Fruit fly (Drosophila melanogaster) whole organism, pupa: Measurements from ENCODE around the gene HIP.

ENCODE experiments used
- CG14655 ChIP-seq: fragments of 200-800 bp; sonication (Bioruptor generic); optimal IDR thresholded peaks from 3 replicates; lab custom pipeline; 2017; ENCODE audit warnings: mild to moderate bottlenecking, missing biosample characterization, missing genetic modification reagents, missing genetic modification characterization
- CG17806 ChIP-seq: fragments of 200-800 bp; sonication (Bioruptor generic); optimal IDR thresholded peaks from 2 replicates; lab custom pipeline; 2018; ENCODE audit warnings: missing biosample characterization, mild to moderate bottlenecking, missing genetic modification characterization, moderate library complexity
- CG34367 ChIP-seq: fragments of 200-800 bp; sonication (Bioruptor generic); optimal IDR thresholded peaks from 2 replicates; lab custom pipeline; 2018; ENCODE audit warnings: missing biosample characterization, mild to moderate bottlenecking, missing genetic modification characterization
- Ets98B ChIP-seq: fragments of 200-800 bp; sonication (Bioruptor generic); IDR thresholded peaks from 2 replicates; pipeline ENCODE4 v1.3.6; 2022; ENCODE audit warnings: missing biosample characterization, missing genetic modification characterization
- Pif1A ChIP-seq: fragments of 200-800 bp; sonication (Bioruptor generic); optimal IDR thresholded peaks from 3 replicates; lab custom pipeline; 2016; ENCODE audit warnings: missing biosample characterization, missing genetic modification characterization

DNA sequence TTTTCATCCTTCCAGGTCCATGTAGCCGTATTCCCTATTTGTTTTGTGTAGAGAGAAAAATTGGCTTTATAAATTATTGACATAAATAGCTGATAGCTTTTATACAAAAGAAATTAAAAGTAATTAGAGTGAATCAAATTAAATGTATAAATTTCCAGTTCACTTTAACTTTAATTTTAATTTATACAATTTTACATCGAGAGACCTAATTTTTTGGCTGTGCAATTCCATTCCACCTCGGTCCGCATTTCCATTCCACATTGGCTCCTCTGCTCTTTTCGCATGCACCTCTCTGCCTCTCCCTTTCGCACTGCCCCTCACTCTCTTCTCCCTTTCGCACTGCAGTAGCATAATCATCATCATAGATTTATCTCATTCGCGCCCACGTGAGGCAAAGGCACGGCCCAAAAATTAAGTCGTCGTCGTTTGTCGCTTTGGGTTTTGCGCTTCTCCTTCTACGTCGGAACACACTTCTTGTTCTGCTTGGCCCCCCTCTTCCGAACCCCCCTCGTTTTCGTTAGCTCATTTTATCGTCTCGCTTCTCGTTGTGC lies 19.9 kb upstream of the HIP start:
- TF ChIP-seq CG14655 (GFP tag; lab: Kevin White, UChicago) = peak; percentile 54
- peak; percentile 30 for TF ChIP-seq CG17806
- TF ChIP-seq Ets98B = no peak
- no peak for TF ChIP-seq Pif1A (GFP tag; lab: Kevin White, UChicago)
- no peak for TF ChIP-seq CG34367 (tag; lab: Kevin White, UChicago)
